Worm (Caenorhabditis elegans) whole organism, mixed stage, embryonic: Measurements from ENCODE around the gene atgl-1.
A peak's percentile ranks its signal among the peaks of the same experiment; 100 is the strongest.

Experiments used
- M03D4.4 ChIP-seq: sonication (generic microtip); optimal IDR thresholded peaks from 2 replicates; lab custom pipeline; 2017; ENCODE audit warnings: mild to moderate bottlenecking, missing genetic modification characterization, missing compliant biosample characterization
- bed-3 ChIP-seq: fragments of 200-800 bp; sonication (Bioruptor generic); optimal IDR thresholded peaks from 3 replicates; lab custom pipeline; 2018; ENCODE audit warnings: mild to moderate bottlenecking, missing genetic modification characterization, moderate library complexity, missing compliant biosample characterization
- blmp-1 ChIP-seq: fragments of 150-350 bp; optimal IDR thresholded peaks from 2 replicates; lab custom pipeline; 2014; ENCODE audit warnings: missing biosample characterization, missing genetic modification characterization
- ceh-39 ChIP-seq: fragments of 150-350 bp; optimal IDR thresholded peaks from 2 replicates; lab custom pipeline; 2014; ENCODE audit warnings: missing biosample characterization, missing genetic modification characterization
- ceh-43 ChIP-seq: fragments of 200-800 bp; sonication (Bioruptor generic); optimal IDR thresholded peaks from 2 replicates; lab custom pipeline; 2018; ENCODE audit warnings: mild to moderate bottlenecking, missing genetic modification characterization, moderate library complexity, missing compliant biosample characterization
- ceh-83 ChIP-seq: fragments of 200-800 bp; sonication (Bioruptor generic); optimal IDR thresholded peaks from 2 replicates; lab custom pipeline; 2018; ENCODE audit warnings: mild to moderate bottlenecking, missing genetic modification characterization, missing compliant biosample characterization
- ces-1 ChIP-seq: fragments of 150-350 bp; optimal IDR thresholded peaks from 2 replicates; lab custom pipeline; 2014; ENCODE audit warnings: missing biosample characterization, missing genetic modification reagents, missing genetic modification characterization
- cnd-1 ChIP-seq: fragments of 200-800 bp; sonication (Bioruptor generic); optimal IDR thresholded peaks from 2 replicates; lab custom pipeline; 2018; ENCODE audit warnings: mild to moderate bottlenecking, missing genetic modification characterization, missing compliant biosample characterization
- drap-1 ChIP-seq: fragments of 200-800 bp; sonication (Bioruptor generic); optimal IDR thresholded peaks from 3 replicates; lab custom pipeline; 2018; ENCODE audit warnings: mild to moderate bottlenecking, missing genetic modification characterization, missing compliant biosample characterization
- elt-1 ChIP-seq: sonication (generic microtip); optimal IDR thresholded peaks from 2 replicates; lab custom pipeline; 2017; ENCODE audit warnings: missing genetic modification characterization, mild to moderate bottlenecking, missing compliant biosample characterization, antibody characterized with exemption, moderate library complexity, borderline replicate concordance; ENCODE audit not compliant: insufficient read depth
- elt-3 ChIP-seq: fragments of 150-350 bp; optimal IDR thresholded peaks from 2 replicates; lab custom pipeline; 2014; ENCODE audit warnings: missing biosample characterization, missing genetic modification characterization
- ham-2 ChIP-seq: fragments of 200-800 bp; sonication (Bioruptor generic); optimal IDR thresholded peaks from 2 replicates; lab custom pipeline; 2018; ENCODE audit warnings: mild to moderate bottlenecking, missing genetic modification characterization, missing compliant biosample characterization
- hlh-1 ChIP-seq: fragments of 150-350 bp; optimal IDR thresholded peaks from 2 replicates; lab custom pipeline; 2014; ENCODE audit warnings: missing biosample characterization, missing genetic modification reagents, missing genetic modification characterization
- lin-13 ChIP-seq: fragments of 150-350 bp; optimal IDR thresholded peaks from 2 replicates; lab custom pipeline; 2014; ENCODE audit warnings: missing biosample characterization, missing genetic modification characterization
- lin-32 ChIP-seq: fragments of 200-800 bp; sonication (Bioruptor generic); optimal IDR thresholded peaks from 2 replicates; lab custom pipeline; 2018; ENCODE audit warnings: mild to moderate bottlenecking, missing genetic modification characterization, missing compliant biosample characterization
- mab-5 ChIP-seq: fragments of 150-350 bp; optimal IDR thresholded peaks from 2 replicates; lab custom pipeline; 2014; ENCODE audit warnings: missing biosample characterization, missing genetic modification characterization
- mls-2 ChIP-seq: sonication (generic microtip); optimal IDR thresholded peaks from 2 replicates; lab custom pipeline; 2016; ENCODE audit warnings: mild to moderate bottlenecking, missing genetic modification characterization, moderate library complexity, missing compliant biosample characterization
- nhr-12 ChIP-seq: fragments of 150-350 bp; optimal IDR thresholded peaks from 2 replicates; lab custom pipeline; 2014; ENCODE audit warnings: missing biosample characterization, missing genetic modification characterization
- nhr-2 ChIP-seq: fragments of 150-350 bp; optimal IDR thresholded peaks from 2 replicates; lab custom pipeline; 2014; ENCODE audit warnings: missing biosample characterization, missing genetic modification characterization
- nhr-237 ChIP-seq: fragments of 150-350 bp; optimal IDR thresholded peaks from 2 replicates; lab custom pipeline; 2014; ENCODE audit warnings: missing biosample characterization, missing genetic modification characterization
- nhr-28 ChIP-seq: fragments of 150-350 bp; optimal IDR thresholded peaks from 2 replicates; lab custom pipeline; 2014; ENCODE audit warnings: missing biosample characterization, missing genetic modification characterization
- pha-4 ChIP-seq: fragments of 150-350 bp; optimal IDR thresholded peaks from 2 replicates; lab custom pipeline; 2018; ENCODE audit warnings: missing biosample characterization, missing genetic modification reagents, missing genetic modification characterization
- sem-2 ChIP-seq: fragments of 200-800 bp; sonication (Bioruptor generic); optimal IDR thresholded peaks from 2 replicates; lab custom pipeline; 2018; ENCODE audit warnings: mild to moderate bottlenecking, missing genetic modification characterization, missing compliant biosample characterization
- snpc-4 ChIP-seq: fragments of 150-350 bp; optimal IDR thresholded peaks from 2 replicates; lab custom pipeline; 2014; ENCODE audit warnings: missing biosample characterization, missing genetic modification characterization
- sptf-1 ChIP-seq: sonication (generic microtip); optimal IDR thresholded peaks from 2 replicates; lab custom pipeline; 2017; ENCODE audit warnings: mild to moderate bottlenecking, missing genetic modification characterization, moderate library complexity, missing compliant biosample characterization
- tbx-8 ChIP-seq: fragments of 200-800 bp; sonication (Bioruptor generic); optimal IDR thresholded peaks from 2 replicates; lab custom pipeline; 2018; ENCODE audit warnings: mild to moderate bottlenecking, missing genetic modification characterization, moderate library complexity, missing compliant biosample characterization
- unc-120 ChIP-seq: sonication (generic microtip); optimal IDR thresholded peaks from 2 replicates; lab custom pipeline; 2017; ENCODE audit warnings: missing genetic modification characterization, missing compliant biosample characterization; ENCODE audit not compliant: poor library complexity, severe bottlenecking
- unc-39 ChIP-seq: fragments of 150-350 bp; optimal IDR thresholded peaks from 2 replicates; lab custom pipeline; 2014; ENCODE audit warnings: missing biosample characterization, missing genetic modification characterization
- unc-62 ChIP-seq: fragments of 150-350 bp; optimal IDR thresholded peaks from 2 replicates; lab custom pipeline; 2014; ENCODE audit warnings: missing biosample characterization, missing genetic modification reagents, missing genetic modification characterization
- zip-8 ChIP-seq: fragments of 150-350 bp; optimal IDR thresholded peaks from 2 replicates; lab custom pipeline; 2014; ENCODE audit warnings: missing biosample characterization, missing genetic modification characterization
- ztf-11 ChIP-seq: fragments of 150-350 bp; optimal IDR thresholded peaks from 2 replicates; lab custom pipeline; 2014; ENCODE audit warnings: missing biosample characterization, missing genetic modification characterization

The atgl-1 gene

ce11 chrIII:6405121-6405520, 14.1 kb downstream of the atgl-1 start:
- TF ChIP-seq mab-5 (peak; percentile 30), hlh-1 (tag; lab: Kevin White, UChicago) (peak; percentile 94), unc-120 (peak; percentile 66), nhr-28 (tag; lab: Kevin White, UChicago) (no peak), sptf-1 (tag; lab: Kevin White, UChicago) (no peak), ceh-39 (tag; lab: Kevin White, UChicago) (no peak), unc-62 (peak; percentile 88), M03D4.4 (tag; lab: Kevin White, UChicago) (no peak)

ce11 chrIII:6402810-6403209, 16.4 kb downstream of the atgl-1 start:
- TF ChIP-seq mab-5 (no peak), M03D4.4 (tag; lab: Kevin White, UChicago) (no peak), sem-2 (GFP tag; lab: Kevin White, UChicago) (no peak), nhr-12 (tag; lab: Kevin White, UChicago) (no peak), zip-8 (tag; lab: Kevin White, UChicago) (no peak), ham-2 (no peak), unc-39 (tag; lab: Kevin White, UChicago) (no peak), nhr-237 (tag; lab: Kevin White, UChicago) (no peak), sptf-1 (tag; lab: Kevin White, UChicago) (no peak), cnd-1 (tag; lab: Kevin White, UChicago) (no peak), bed-3 (GFP tag; lab: Kevin White, UChicago) (no peak), lin-13 (tag; lab: Kevin White, UChicago) (no peak), ceh-39 (tag; lab: Kevin White, UChicago) (no peak), unc-62 (no peak), elt-1 (tag; lab: Kevin White, UChicago) (no peak), unc-120 (no peak)

- peak; percentile 48 for TF ChIP-seq mab-5
- TF ChIP-seq elt-3: no peak
- peak; percentile 99 for TF ChIP-seq hlh-1 (tag; lab: Kevin White, UChicago)
- peak; percentile 69 for TF ChIP-seq unc-120
- peak; percentile 89 for TF ChIP-seq unc-62
- no peak for TF ChIP-seq mls-2
- no peak for TF ChIP-seq bed-3 (GFP tag; lab: Kevin White, UChicago)
Observed at ce11 chrIII:6402346-6402745, 16.9 kb downstream of the atgl-1 start.

- TF ChIP-seq ces-1 (peak; percentile 57), cnd-1 (tag; lab: Kevin White, UChicago) (no peak)
Observed at ce11 chrIII:6399424-6399823, 19.8 kb downstream of the atgl-1 start.

DNA sequence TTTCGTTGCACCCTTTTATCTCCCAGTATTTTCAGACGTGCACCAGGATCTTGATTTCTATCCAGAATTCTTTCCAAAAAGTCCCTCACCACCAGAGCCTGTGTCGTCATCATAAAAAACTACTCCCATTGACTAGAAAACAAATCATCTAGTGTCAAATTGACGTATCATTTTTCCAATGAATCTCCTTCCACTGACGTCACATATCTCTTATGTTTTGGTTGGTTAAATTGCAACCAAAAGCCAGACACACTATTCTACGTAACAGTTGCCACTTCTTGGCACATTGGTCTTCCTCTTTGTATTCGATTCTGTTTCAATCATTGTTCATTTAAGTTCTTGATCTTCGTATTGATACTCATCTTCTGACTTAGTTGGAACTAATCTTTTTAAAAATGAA, 21.1 kb downstream of the atgl-1 start:
- TF ChIP-seq lin-32 (no peak), ceh-43 (no peak), tbx-8 (no peak), unc-62 (peak; percentile 24), hlh-1 (tag; lab: Kevin White, UChicago) (peak; percentile 59)

DNA sequence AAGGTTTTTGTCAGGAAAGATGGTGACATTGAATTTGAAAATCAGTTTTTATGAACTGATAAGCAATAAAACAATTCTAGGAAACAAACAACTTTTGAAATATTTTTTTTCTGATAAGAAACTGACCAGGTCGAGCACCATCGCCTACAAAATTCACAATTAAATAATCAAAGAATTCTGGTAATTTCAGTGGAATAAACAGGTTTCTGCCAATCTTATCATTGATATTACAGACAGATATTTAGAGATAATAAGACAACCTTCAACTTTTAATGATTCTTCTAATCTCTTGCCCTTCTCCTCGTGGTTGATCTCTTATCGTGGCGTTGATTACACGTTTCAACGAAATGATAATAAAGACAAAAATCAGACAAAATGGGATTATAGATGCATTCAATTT, 22.9 kb downstream of the atgl-1 start:
- TF ChIP-seq snpc-4 (no peak), elt-3 (no peak), nhr-237 (tag; lab: Kevin White, UChicago) (no peak), blmp-1 (tag; lab: Kevin White, UChicago) (no peak), elt-1 (tag; lab: Kevin White, UChicago) (peak; percentile 7)

DNA sequence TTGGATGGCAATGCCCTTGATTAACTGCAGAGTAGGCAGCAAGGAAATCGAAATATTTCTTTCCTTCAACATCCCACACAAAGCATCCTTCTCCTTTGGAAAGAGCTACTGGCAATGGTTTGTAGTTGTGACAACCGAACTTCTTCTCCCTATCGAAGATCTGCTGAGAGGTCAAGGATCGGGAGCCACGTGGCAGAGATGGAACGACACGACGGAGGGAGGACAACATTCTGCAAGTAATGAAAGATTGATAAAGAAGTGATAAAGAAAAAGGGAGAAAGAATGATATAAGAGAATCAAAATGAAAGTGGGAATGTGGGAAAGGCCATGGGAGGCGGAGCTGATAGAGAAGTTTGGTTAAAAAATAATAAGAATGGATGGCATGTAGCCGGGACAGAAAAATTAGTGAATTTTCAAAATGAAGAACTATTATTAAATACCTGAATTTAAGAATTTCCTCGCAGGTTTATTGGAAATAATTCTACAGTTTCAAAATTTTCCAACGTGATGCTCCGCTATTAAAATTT, 23.5 kb downstream of the atgl-1 start, which contains the start of gene oatr-1:
Gene oatr-1 (minus strand): TSS at position 477 of the 527 bp plus-strand sequence.
- no peak for TF ChIP-seq M03D4.4 (tag; lab: Kevin White, UChicago)

DNA sequence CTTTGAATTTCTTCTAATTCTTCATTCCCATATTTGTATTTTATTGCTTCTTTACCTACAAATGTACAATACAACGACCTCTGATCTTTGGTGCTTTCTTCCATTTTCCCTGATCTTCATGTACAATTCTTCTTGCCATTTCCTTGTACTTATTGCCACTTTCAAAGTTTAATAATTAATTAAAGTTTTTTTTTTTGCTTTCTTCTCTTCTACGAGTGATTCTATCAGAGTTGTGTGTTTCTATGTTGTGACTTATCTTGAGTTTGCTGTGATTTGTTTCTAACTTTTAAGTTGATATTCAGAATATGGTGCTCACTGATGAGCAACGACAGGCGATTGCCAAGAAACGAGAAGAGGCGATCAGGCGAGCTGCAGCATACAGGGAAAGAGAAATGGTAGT, 28.6 kb downstream of the atgl-1 start, which contains the start of gene smrc-1:
Gene smrc-1 (plus strand): TSS at position 301 of the 400 bp plus-strand sequence.
- TF ChIP-seq bed-3 (GFP tag; lab: Kevin White, UChicago) (no peak), tbx-8 (no peak), drap-1 (no peak), ham-2 (no peak), ceh-39 (tag; lab: Kevin White, UChicago) (no peak), ces-1 (no peak), ceh-83 (GFP tag; lab: Kevin White, UChicago) (no peak), lin-13 (tag; lab: Kevin White, UChicago) (no peak), mls-2 (no peak), ztf-11 (tag; lab: Kevin White, UChicago) (no peak), sptf-1 (tag; lab: Kevin White, UChicago) (no peak), nhr-237 (tag; lab: Kevin White, UChicago) (no peak), nhr-2 (tag; lab: Kevin White, UChicago) (no peak), zip-8 (tag; lab: Kevin White, UChicago) (no peak), elt-3 (no peak), pha-4 (tag; lab: Kevin White, UChicago) (no peak), nhr-12 (tag; lab: Kevin White, UChicago) (no peak)
- TF ChIP-seq, all 35 proteins: peak for 0
